Worm (Caenorhabditis elegans) whole organism, late embryonic: ENCODE data around the gene F14F3.4.

Experiments used
- C08G9.2 ChIP-seq: sonication (generic microtip); optimal IDR thresholded peaks from 2 replicates; lab custom pipeline; 2016; ENCODE audit warnings: mild to moderate bottlenecking, missing genetic modification characterization, moderate library complexity, missing compliant biosample characterization
- C38D4.7 ChIP-seq: fragments of 200-800 bp; sonication (Bioruptor generic); optimal IDR thresholded peaks from 2 replicates; lab custom pipeline; 2018; ENCODE audit warnings: mild to moderate bottlenecking, missing genetic modification characterization, moderate library complexity, missing compliant biosample characterization
- F13H6.1 ChIP-seq: sonication (generic microtip); optimal IDR thresholded peaks from 2 replicates; lab custom pipeline; 2016; ENCODE audit warnings: missing genetic modification characterization, missing compliant biosample characterization
- K02D7.2 ChIP-seq: sonication (generic microtip); optimal IDR thresholded peaks from 2 replicates; lab custom pipeline; 2017; ENCODE audit warnings: mild to moderate bottlenecking, missing genetic modification characterization, missing compliant biosample characterization
- T23F11.4 ChIP-seq: fragments of 200-800 bp; sonication (Bioruptor generic); optimal IDR thresholded peaks from 2 replicates; lab custom pipeline; 2018; ENCODE audit warnings: mild to moderate bottlenecking, missing genetic modification characterization, missing compliant biosample characterization
- Y22D7AL.16 ChIP-seq: sonication (generic microtip); optimal IDR thresholded peaks from 2 replicates; lab custom pipeline; 2016; ENCODE audit warnings: missing genetic modification characterization, missing compliant biosample characterization
- ceh-14 ChIP-seq: sonication (generic microtip); optimal IDR thresholded peaks from 2 replicates; lab custom pipeline; 2016; ENCODE audit warnings: missing genotype, missing genetic modification characterization, missing compliant biosample characterization
- ceh-18 ChIP-seq: sonication (generic microtip); optimal IDR thresholded peaks from 2 replicates; lab custom pipeline; 2016; ENCODE audit warnings: missing genetic modification characterization, missing compliant biosample characterization
- ceh-19 ChIP-seq: fragments of 200-800 bp; sonication (Bioruptor generic); optimal IDR thresholded peaks from 2 replicates; lab custom pipeline; 2018; ENCODE audit warnings: mild to moderate bottlenecking, missing genetic modification characterization, missing compliant biosample characterization
- ceh-2 ChIP-seq: sonication (generic microtip); optimal IDR thresholded peaks from 2 replicates; lab custom pipeline; 2016; ENCODE audit warnings: missing genotype, missing genetic modification characterization, missing compliant biosample characterization
- ceh-22 ChIP-seq: sonication (generic microtip); optimal IDR thresholded peaks from 2 replicates; lab custom pipeline; 2017; ENCODE audit warnings: missing biosample characterization, missing genetic modification characterization
- ceh-24 ChIP-seq: sonication (generic microtip); optimal IDR thresholded peaks from 2 replicates; lab custom pipeline; 2016; ENCODE audit warnings: mild to moderate bottlenecking, missing genetic modification characterization, missing compliant biosample characterization
- ceh-30 ChIP-seq: fragments of 150-350 bp; optimal IDR thresholded peaks from 2 replicates; lab custom pipeline; 2014; ENCODE audit warnings: missing biosample characterization, missing genetic modification characterization
- ceh-31 ChIP-seq: sonication (generic microtip); optimal IDR thresholded peaks from 2 replicates; lab custom pipeline; 2016; ENCODE audit warnings: missing genetic modification characterization, missing compliant biosample characterization
- ceh-34 ChIP-seq: sonication (generic microtip); optimal IDR thresholded peaks from 2 replicates; lab custom pipeline; 2016; ENCODE audit warnings: mild to moderate bottlenecking, missing genetic modification characterization, missing compliant biosample characterization
- ceh-6 ChIP-seq: fragments of 200-800 bp; sonication (Bioruptor generic); optimal IDR thresholded peaks from 2 replicates; lab custom pipeline; 2018; ENCODE audit warnings: mild to moderate bottlenecking, missing genetic modification characterization, missing compliant biosample characterization
- ceh-9 ChIP-seq: sonication (generic microtip); optimal IDR thresholded peaks from 2 replicates; lab custom pipeline; 2016; ENCODE audit warnings: mild to moderate bottlenecking, missing genetic modification characterization, inconsistent platforms, missing compliant biosample characterization
- che-1 ChIP-seq: sonication (generic microtip); optimal IDR thresholded peaks from 2 replicates; lab custom pipeline; 2016; ENCODE audit warnings: mild to moderate bottlenecking, missing genetic modification characterization, missing compliant biosample characterization
- dmd-4 ChIP-seq: sonication (generic microtip); optimal IDR thresholded peaks from 2 replicates; lab custom pipeline; 2016; ENCODE audit warnings: borderline replicate concordance, missing genetic modification characterization, missing compliant biosample characterization
- dve-1 ChIP-seq: sonication (generic microtip); optimal IDR thresholded peaks from 2 replicates; lab custom pipeline; 2017; ENCODE audit warnings: antibody characterized with exemption, mild to moderate bottlenecking, missing genetic modification characterization, missing compliant biosample characterization
- eyg-1 ChIP-seq: sonication (generic microtip); optimal IDR thresholded peaks from 2 replicates; lab custom pipeline; 2016; ENCODE audit warnings: missing genotype, missing genetic modification characterization, missing compliant biosample characterization
- fax-1 ChIP-seq: sonication (generic microtip); optimal IDR thresholded peaks from 2 replicates; lab custom pipeline; 2016; ENCODE audit warnings: missing genotype, missing genetic modification characterization, missing compliant biosample characterization
- fkh-6 ChIP-seq: sonication (generic microtip); optimal IDR thresholded peaks from 2 replicates; lab custom pipeline; 2016; ENCODE audit warnings: missing genetic modification characterization, missing compliant biosample characterization
- gmeb-2 ChIP-seq: sonication (generic microtip); optimal IDR thresholded peaks from 2 replicates; lab custom pipeline; 2016; ENCODE audit warnings: missing genetic modification characterization, inconsistent platforms, missing compliant biosample characterization
- hlh-15 ChIP-seq: sonication (generic microtip); optimal IDR thresholded peaks from 2 replicates; lab custom pipeline; 2016; ENCODE audit warnings: missing genetic modification characterization, missing compliant biosample characterization
- hlh-30 ChIP-seq: sonication (generic microtip); optimal IDR thresholded peaks from 2 replicates; lab custom pipeline; 2017; ENCODE audit warnings: antibody characterized with exemption, missing genetic modification characterization, missing compliant biosample characterization; ENCODE audit not compliant: insufficient read depth
- hlh-6 ChIP-seq: sonication (generic microtip); optimal IDR thresholded peaks from 2 replicates; lab custom pipeline; 2016; ENCODE audit warnings: missing genotype, missing genetic modification characterization, missing compliant biosample characterization
- madf-2 ChIP-seq: sonication (generic microtip); optimal IDR thresholded peaks from 2 replicates; lab custom pipeline; 2017; ENCODE audit warnings: missing genetic modification characterization, missing compliant biosample characterization
- mec-3 ChIP-seq: sonication (generic microtip); optimal IDR thresholded peaks from 2 replicates; lab custom pipeline; 2016; ENCODE audit warnings: borderline replicate concordance, missing genetic modification characterization, missing compliant biosample characterization
- nhr-232 ChIP-seq: sonication (generic microtip); optimal IDR thresholded peaks from 2 replicates; lab custom pipeline; 2016; ENCODE audit warnings: missing genetic modification characterization, missing compliant biosample characterization
- npax-4 ChIP-seq: sonication (generic microtip); optimal IDR thresholded peaks from 2 replicates; lab custom pipeline; 2016; ENCODE audit warnings: missing genetic modification characterization, missing compliant biosample characterization
- odd-2 ChIP-seq: sonication (generic microtip); optimal IDR thresholded peaks from 2 replicates; lab custom pipeline; 2017; ENCODE audit warnings: antibody characterized with exemption, mild to moderate bottlenecking, missing genetic modification characterization, missing compliant biosample characterization
- pat-9 ChIP-seq: fragments of 200-800 bp; sonication (Bioruptor generic); optimal IDR thresholded peaks from 2 replicates; lab custom pipeline; 2018; ENCODE audit warnings: mild to moderate bottlenecking, missing genetic modification characterization, moderate library complexity, missing compliant biosample characterization
- pros-1 ChIP-seq: fragments of 150-350 bp; optimal IDR thresholded peaks from 2 replicates; lab custom pipeline; 2014; ENCODE audit warnings: missing biosample characterization, missing genetic modification reagents, missing genetic modification characterization
- ref-2 ChIP-seq: sonication (generic microtip); optimal IDR thresholded peaks from 2 replicates; lab custom pipeline; 2016; ENCODE audit warnings: missing genetic modification characterization, missing compliant biosample characterization
- sdc-2 ChIP-seq: sonication (generic microtip); optimal IDR thresholded peaks from 2 replicates; lab custom pipeline; 2016; ENCODE audit warnings: missing genotype, missing genetic modification characterization, missing compliant biosample characterization
- sox-4 ChIP-seq: sonication (generic microtip); optimal IDR thresholded peaks from 2 replicates; lab custom pipeline; 2017; ENCODE audit warnings: mild to moderate bottlenecking, missing genetic modification characterization, inconsistent platforms, missing compliant biosample characterization
- tbx-2 ChIP-seq: sonication (generic microtip); optimal IDR thresholded peaks from 2 replicates; lab custom pipeline; 2016; ENCODE audit warnings: missing genetic modification characterization, missing compliant biosample characterization
- ttx-3 ChIP-seq: sonication (generic microtip); optimal IDR thresholded peaks from 2 replicates; lab custom pipeline; 2016; ENCODE audit warnings: missing genetic modification reagents, missing genetic modification characterization, missing compliant biosample characterization
- unc-3 ChIP-seq, 2 experiments: fragments of 200-800 bp in 1 of 2; sonication (Bioruptor generic) in 1 of 2; sonication (generic microtip) in 1 of 2; conservative IDR thresholded peaks in 1 of 2; optimal IDR thresholded peaks in 1 of 2; 2 replicates each; pipeline versions ENCODE4 v1.3.6 to Lab custom; 2016 to 2022; ENCODE audit warnings: missing compliant biosample characterization in 2 of 2, missing genetic modification characterization in 2 of 2, missing genetic modification reagents in 1 of 2
- unc-42 ChIP-seq: sonication (generic microtip); optimal IDR thresholded peaks from 2 replicates; lab custom pipeline; 2016; ENCODE audit warnings: missing genotype, missing genetic modification characterization, missing compliant biosample characterization

F14F3.4 gene

DNA sequence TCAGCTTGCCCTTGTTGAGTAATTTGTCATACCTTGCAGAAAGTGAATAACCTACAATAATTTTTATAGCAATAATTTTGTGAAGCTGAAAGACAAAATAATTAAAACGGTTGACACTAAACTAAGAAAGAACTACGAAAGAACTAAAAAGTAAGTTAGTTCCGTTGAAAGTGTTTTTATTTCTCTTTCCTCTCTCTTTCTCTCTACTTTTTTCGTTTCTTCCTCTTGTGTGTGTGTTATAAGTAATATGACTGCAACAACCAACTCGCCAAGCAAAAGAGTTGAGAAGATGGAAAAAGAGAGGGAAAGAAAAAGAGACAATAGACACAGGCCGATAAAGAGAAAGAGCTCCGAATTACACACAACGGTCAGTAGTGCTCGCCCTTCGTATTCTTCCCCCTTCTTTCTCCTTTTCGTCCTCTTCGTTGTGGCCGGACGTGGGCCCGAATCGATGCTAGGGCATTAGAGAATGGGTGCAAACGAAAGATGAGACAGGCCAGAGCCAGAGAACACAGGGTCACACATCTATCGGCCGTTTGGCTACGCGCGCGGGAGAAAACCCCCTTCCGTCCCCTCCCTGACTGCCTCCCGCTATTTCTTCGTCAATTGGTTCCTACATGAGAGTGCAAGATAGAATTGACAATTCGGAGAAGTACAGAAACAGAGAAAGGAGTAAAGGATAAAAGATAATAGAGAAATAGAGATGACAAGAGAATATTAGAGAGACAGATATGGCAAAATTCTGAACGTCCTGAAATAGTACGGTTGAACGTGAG is 34.2 kb upstream of the F14F3.4 start, which contains the start of gene syd-2 (continued):
- TF ChIP-seq dmd-4 (tag; lab: Kevin White, UChicago) (peak; percentile 52), unc-42 (peak; percentile 83), F13H6.1 (peak; percentile 64), hlh-15 (tag; lab: Kevin White, UChicago) (no peak), Y22D7AL.16 (tag; lab: Kevin White, UChicago) (no peak), nhr-232 (tag; lab: Kevin White, UChicago) (peak; percentile 2), C08G9.2 (tag; lab: Kevin White, UChicago) (peak; percentile 50), ceh-30 (tag; lab: Kevin White, UChicago) (no peak), ceh-19 (peak; percentile 60), gmeb-2 (tag; lab: Kevin White, UChicago) (peak; percentile 61), ceh-22 (tag; lab: Kevin White, UChicago) (no peak), sdc-2 (tag; lab: Kevin White, UChicago) (peak; percentile 80), ceh-24 (tag; lab: Kevin White, UChicago) (peak; percentile 3), ceh-31 (tag; lab: Kevin White, UChicago) (peak; percentile 90), mec-3 (tag; lab: Kevin White, UChicago) (no peak), ceh-18 (tag; lab: Kevin White, UChicago) (peak; percentile 92), hlh-6 (tag; lab: Kevin White, UChicago) (peak; percentile 58), sox-4 (tag; lab: Kevin White, UChicago) (peak; percentile 46), C38D4.7 (GFP tag; lab: Kevin White, UChicago) (no peak), ceh-6 (no peak), fkh-6 (no peak), tbx-2 (tag; lab: Kevin White, UChicago) (peak; percentile 92), unc-3 (GFP tag; conservative IDR thresholded peaks at IDR 0.05; lab: Robert Waterston, UW) (no peak), unc-3 (tag; optimal IDR thresholded peaks at IDR 0.05; lab: Kevin White, UChicago) (no peak), madf-2 (tag; lab: Kevin White, UChicago) (peak; percentile 45), ref-2 (tag; lab: Kevin White, UChicago) (peak; percentile 93), ceh-34 (peak; percentile 93), npax-4 (tag; lab: Kevin White, UChicago) (no peak)

DNA sequence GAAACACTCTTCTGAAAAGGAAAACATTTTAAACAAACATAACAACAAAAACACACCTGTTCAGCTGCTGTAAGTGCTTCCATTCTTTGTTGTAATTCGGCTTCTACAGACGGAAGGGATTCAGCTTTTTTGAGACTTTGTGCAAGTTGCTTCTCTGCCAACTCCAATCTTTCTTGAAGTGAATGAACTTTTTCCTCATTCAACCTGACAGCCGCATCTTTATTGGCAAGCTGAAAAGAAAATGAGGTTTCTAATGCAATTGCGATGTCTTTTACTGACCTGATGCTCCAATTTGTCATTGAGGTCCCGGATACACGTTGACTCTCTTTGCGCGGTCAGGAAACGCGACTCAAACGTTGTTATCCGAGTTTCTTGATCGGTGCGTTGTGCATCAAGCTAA is 31.8 kb upstream of the F14F3.4 start:
- no peak for TF ChIP-seq che-1 (tag; lab: Kevin White, UChicago)
- no peak for TF ChIP-seq ttx-3 (tag; lab: Kevin White, UChicago)
- no peak for TF ChIP-seq ceh-2 (tag; lab: Kevin White, UChicago)
- TF ChIP-seq dve-1 (tag; lab: Kevin White, UChicago), result no peak
- TF ChIP-seq ceh-14, result no peak
- TF ChIP-seq Y22D7AL.16 (tag; lab: Kevin White, UChicago), result no peak
- no peak for TF ChIP-seq odd-2
- TF ChIP-seq hlh-15 (tag; lab: Kevin White, UChicago), result no peak
- no peak for TF ChIP-seq fax-1 (tag; lab: Kevin White, UChicago)
- no peak for TF ChIP-seq pat-9 (tag; lab: Kevin White, UChicago)
- TF ChIP-seq tbx-2 (tag; lab: Kevin White, UChicago), result no peak
- no peak for TF ChIP-seq T23F11.4 (GFP tag; lab: Kevin White, UChicago)
- TF ChIP-seq eyg-1 (tag; lab: Kevin White, UChicago), result no peak
- no peak for TF ChIP-seq ceh-19
- no peak for TF ChIP-seq ceh-9 (tag; lab: Kevin White, UChicago)
- TF ChIP-seq C08G9.2 (tag; lab: Kevin White, UChicago), result no peak
- TF ChIP-seq pros-1 (tag; lab: Kevin White, UChicago), result no peak
- no peak for TF ChIP-seq K02D7.2 (tag; lab: Kevin White, UChicago)
- TF ChIP-seq mec-3 (tag; lab: Kevin White, UChicago), result no peak
- no peak for TF ChIP-seq hlh-30
